Fruit fly (Drosophila melanogaster) whole organism, embryonic: ENCODE measurements around the gene NFAT.

Source experiments
- C15 ChIP-seq: fragments of 200-800 bp; sonication (Bioruptor generic); IDR thresholded peaks from 3 replicates; pipeline ENCODE4 v1.3.6; 2022; ENCODE audit warnings: missing biosample characterization, missing genetic modification characterization
- CG13287 ChIP-seq: fragments of 200-800 bp; sonication (Bioruptor generic); IDR thresholded peaks from 2 replicates; pipeline ENCODE4 v1.3.6; 2022; ENCODE audit warnings: missing biosample characterization, missing genetic modification characterization; ENCODE audit not compliant: partially characterized antibody
- CG13296 ChIP-seq: fragments of 200-800 bp; sonication (Bioruptor generic); optimal IDR thresholded peaks from 3 replicates; lab custom pipeline; 2018; ENCODE audit warnings: missing biosample characterization, mild to moderate bottlenecking, missing genetic modification characterization
- CG14965 ChIP-seq: fragments of 200-800 bp; sonication (Bioruptor generic); optimal IDR thresholded peaks from 2 replicates; lab custom pipeline; 2016; ENCODE audit warnings: missing biosample characterization, missing genetic modification characterization, borderline replicate concordance
- CG16815 ChIP-seq: fragments of 200-800 bp; sonication (Bioruptor generic); optimal IDR thresholded peaks from 3 replicates; lab custom pipeline; 2017; ENCODE audit warnings: missing biosample characterization, mild to moderate bottlenecking, missing genetic modification characterization
- CG17186 ChIP-seq: fragments of 200-800 bp; sonication (Bioruptor generic); optimal IDR thresholded peaks from 3 replicates; lab custom pipeline; 2017; ENCODE audit warnings: missing biosample characterization, missing genetic modification reagents, missing genetic modification characterization
- CG17385 ChIP-seq: fragments of 200-800 bp; sonication (Bioruptor generic); optimal IDR thresholded peaks from 3 replicates; lab custom pipeline; 2018; ENCODE audit warnings: missing biosample characterization, mild to moderate bottlenecking, missing genetic modification characterization
- CG1792 ChIP-seq: fragments of 200-800 bp; sonication (Bioruptor generic); optimal IDR thresholded peaks from 2 replicates; lab custom pipeline; 2016; ENCODE audit warnings: missing biosample characterization, missing genetic modification characterization
- CG30431 ChIP-seq: fragments of 200-800 bp; sonication (Bioruptor generic); optimal IDR thresholded peaks from 2 replicates; lab custom pipeline; 2017; ENCODE audit warnings: missing biosample characterization, missing genetic modification characterization
- CG31224 ChIP-seq: fragments of 200-800 bp; sonication (Bioruptor generic); IDR thresholded peaks from 2 replicates; pipeline ENCODE4 v1.3.6; 2022; ENCODE audit warnings: missing biosample characterization, missing genetic modification characterization
- CG32772 ChIP-seq: fragments of 200-800 bp; sonication (Bioruptor generic); IDR thresholded peaks from 2 replicates; pipeline ENCODE4 v1.3.6; 2022; ENCODE audit warnings: missing biosample characterization, missing genetic modification characterization
- CG5245 ChIP-seq: fragments of 200-800 bp; sonication (Bioruptor generic); optimal IDR thresholded peaks from 3 replicates; lab custom pipeline; 2016; ENCODE audit warnings: missing biosample characterization, missing genetic modification characterization
- CG6175 ChIP-seq: fragments of 200-800 bp; sonication (Bioruptor generic); IDR thresholded peaks from 3 replicates; pipeline ENCODE4 v1.3.6; 2022; ENCODE audit warnings: missing biosample characterization, missing genetic modification characterization
- CG6254 ChIP-seq: fragments of 200-800 bp; sonication (Bioruptor generic); optimal IDR thresholded peaks from 3 replicates; lab custom pipeline; 2017; ENCODE audit warnings: mild to moderate bottlenecking, missing biosample characterization, missing genetic modification reagents, missing genetic modification characterization
- CG6854 ChIP-seq: fragments of 200-800 bp; sonication (Bioruptor generic); optimal IDR thresholded peaks from 3 replicates; lab custom pipeline; 2017; ENCODE audit warnings: missing biosample characterization, mild to moderate bottlenecking, missing genetic modification characterization
- CG8290 ChIP-seq, 3 experiments: fragments of 200-800 bp; sonication (Bioruptor generic); optimal IDR thresholded peaks; 2 replicates each; lab custom pipeline; 2016 to 2019; ENCODE audit warnings: missing biosample characterization in 3 of 3, missing genetic modification characterization in 3 of 3, mild to moderate bottlenecking in 2 of 3, moderate library complexity in 1 of 3
- Doc3 ChIP-seq: fragments of 200-800 bp; sonication (Bioruptor generic); IDR thresholded peaks from 3 replicates; pipeline ENCODE4 v1.3.6; 2022; ENCODE audit warnings: missing biosample characterization, missing genetic modification characterization; ENCODE audit not compliant: partially characterized antibody
- Fer3 ChIP-seq: fragments of 200-800 bp; sonication (Bioruptor generic); optimal IDR thresholded peaks from 2 replicates; lab custom pipeline; 2018; ENCODE audit warnings: missing biosample characterization, mild to moderate bottlenecking, missing genetic modification characterization, moderate library complexity
- Gug ChIP-seq: fragments of 200-800 bp; sonication (Bioruptor generic); IDR thresholded peaks from 4 replicates; pipeline ENCODE4 v1.3.6; 2022; ENCODE audit warnings: missing biosample characterization, missing genetic modification characterization
- HHEX ChIP-seq: fragments of 200-800 bp; sonication (Bioruptor generic); optimal IDR thresholded peaks from 3 replicates; lab custom pipeline; 2017; ENCODE audit warnings: missing biosample characterization, mild to moderate bottlenecking, missing genetic modification characterization, missing genetic modification reagents
- HmgZ ChIP-seq: fragments of 200-800 bp; sonication (Bioruptor generic); optimal IDR thresholded peaks from 2 replicates; lab custom pipeline; 2018; ENCODE audit warnings: missing biosample characterization, mild to moderate bottlenecking, missing genetic modification characterization
- Hr78 ChIP-seq, 2 experiments: fragments of 200-800 bp in 1 of 2; fragments of >200 bp in 1 of 2; sonication (Bioruptor generic) in 1 of 2; optimal IDR thresholded peaks; 2 replicates each; lab custom pipeline; 2017 to 2019; ENCODE audit warnings: missing biosample characterization in 2 of 2, missing genetic modification characterization in 2 of 2, mild to moderate bottlenecking in 1 of 2, moderate library complexity in 1 of 2
- Med ChIP-seq: fragments of 200-800 bp; sonication (Bioruptor generic); peaks from one replicate; lab custom pipeline; 2016; ENCODE audit warnings: missing biosample characterization, missing genetic modification characterization, mild to moderate bottlenecking, inconsistent platforms, moderate library complexity
- Oli ChIP-seq: fragments of 200-800 bp; sonication (Bioruptor generic); optimal IDR thresholded peaks from 2 replicates; lab custom pipeline; 2018; ENCODE audit warnings: missing biosample characterization, mild to moderate bottlenecking, missing genetic modification characterization, moderate library complexity
- Spps ChIP-seq: fragments of 200-800 bp; sonication (Bioruptor generic); optimal IDR thresholded peaks from 2 replicates; lab custom pipeline; 2018; ENCODE audit warnings: missing biosample characterization, mild to moderate bottlenecking, missing genetic modification characterization
- TFAM ChIP-seq: fragments of 200-800 bp; sonication (Bioruptor generic); optimal IDR thresholded peaks from 2 replicates; lab custom pipeline; 2017; ENCODE audit warnings: missing biosample characterization, missing genetic modification characterization, inconsistent platforms
- Trl ChIP-seq, 3 experiments: fragments of >200 bp in 2 of 3; fragments of 200-800 bp in 1 of 3; sonication (Bioruptor generic) in 1 of 3; optimal IDR thresholded peaks; 2 replicates in 1 of 3; 3 replicates in 2 of 3; lab custom pipeline; 2016 to 2017; ENCODE audit warnings: missing biosample characterization in 1 of 3, missing genetic modification characterization in 1 of 3
- bsh ChIP-seq, 2 experiments: fragments of 200-800 bp; sonication (Bioruptor generic); optimal IDR thresholded peaks; 2 replicates each; lab custom pipeline; 2017 to 2018; ENCODE audit warnings: mild to moderate bottlenecking in 2 of 2, missing biosample characterization in 2 of 2, missing genetic modification characterization in 2 of 2, moderate library complexity in 1 of 2
- cas ChIP-seq: fragments of 200-800 bp; sonication (Bioruptor generic); IDR thresholded peaks from 2 replicates; pipeline ENCODE4 v1.3.6; 2022; ENCODE audit warnings: missing biosample characterization, missing genetic modification characterization
- disco-r ChIP-seq: fragments of 200-800 bp; sonication (Bioruptor generic); optimal IDR thresholded peaks from 2 replicates; lab custom pipeline; 2016; ENCODE audit warnings: missing biosample characterization, missing genetic modification characterization
- dpn ChIP-seq, 2 experiments: fragments of 200-800 bp; sonication (Bioruptor generic); optimal IDR thresholded peaks; 3 replicates each; lab custom pipeline; 2016; ENCODE audit warnings: missing biosample characterization in 2 of 2, missing genetic modification characterization in 2 of 2
- gt ChIP-seq: fragments of 200-800 bp; sonication (Bioruptor generic); IDR thresholded peaks from 2 replicates; pipeline ENCODE4 v1.3.6; 2022; ENCODE audit warnings: missing biosample characterization, missing genetic modification characterization
- hb ChIP-seq: fragments of 200-800 bp; sonication (Bioruptor generic); IDR thresholded peaks from 3 replicates; pipeline ENCODE4 v1.3.6; 2022; ENCODE audit warnings: missing biosample characterization, missing genetic modification characterization; ENCODE audit not compliant: partially characterized antibody
- mirr ChIP-seq: fragments of 200-800 bp; sonication (Bioruptor generic); optimal IDR thresholded peaks from 3 replicates; lab custom pipeline; 2018; ENCODE audit warnings: missing biosample characterization, mild to moderate bottlenecking, missing genetic modification characterization
- nerfin-2 ChIP-seq: fragments of 200-800 bp; sonication (Bioruptor generic); IDR thresholded peaks from 2 replicates; pipeline ENCODE4 v1.3.6; 2022; ENCODE audit warnings: missing biosample characterization, missing genetic modification characterization; ENCODE audit not compliant: partially characterized antibody
- org-1 ChIP-seq: fragments of 200-800 bp; sonication (Bioruptor generic); optimal IDR thresholded peaks from 2 replicates; lab custom pipeline; 2017; ENCODE audit warnings: missing biosample characterization, missing genetic modification characterization
- schlank ChIP-seq: fragments of 200-800 bp; sonication (Bioruptor generic); optimal IDR thresholded peaks from 2 replicates; lab custom pipeline; 2018; ENCODE audit warnings: missing biosample characterization, mild to moderate bottlenecking, missing genetic modification characterization
- sens-2 ChIP-seq: fragments of 200-800 bp; sonication (Bioruptor generic); IDR thresholded peaks from 2 replicates; pipeline ENCODE4 v1.3.6; 2022; ENCODE audit warnings: missing biosample characterization, missing genetic modification characterization
- shn ChIP-seq: fragments of 200-800 bp; sonication (Bioruptor generic); optimal IDR thresholded peaks from 3 replicates; lab custom pipeline; 2016; ENCODE audit warnings: missing biosample characterization, missing genetic modification characterization
- tin ChIP-seq: fragments of 200-800 bp; sonication (Bioruptor generic); optimal IDR thresholded peaks from 3 replicates; lab custom pipeline; 2016; ENCODE audit warnings: missing biosample characterization, missing genetic modification characterization
- twi ChIP-seq: fragments of 200-800 bp; optimal IDR thresholded peaks from 2 replicates; lab custom pipeline; 2019; ENCODE audit warnings: missing biosample characterization, mild to moderate bottlenecking, missing genetic modification characterization, moderate library complexity
- wdn ChIP-seq: fragments of 200-800 bp; sonication (Bioruptor generic); IDR thresholded peaks from 2 replicates; pipeline ENCODE4 v1.3.6; 2022; ENCODE audit warnings: missing biosample characterization, missing genetic modification characterization
- wor ChIP-seq: fragments of 200-800 bp; sonication (Bioruptor generic); IDR thresholded peaks from 2 replicates; pipeline ENCODE4 v1.3.6; 2022; ENCODE audit warnings: missing biosample characterization, missing genetic modification characterization
- zen ChIP-seq: fragments of 200-800 bp; sonication (Bioruptor generic); optimal IDR thresholded peaks from 3 replicates; lab custom pipeline; 2018; ENCODE audit warnings: missing biosample characterization, mild to moderate bottlenecking, missing genetic modification characterization, moderate library complexity
- zen2 ChIP-seq: fragments of 200-800 bp; sonication (Bioruptor generic); IDR thresholded peaks from 3 replicates; pipeline ENCODE4 v1.3.6; 2022; ENCODE audit warnings: missing biosample characterization, missing genetic modification characterization; ENCODE audit not compliant: partially characterized antibody
- zf30C ChIP-seq: fragments of 200-800 bp; sonication (Bioruptor generic); optimal IDR thresholded peaks from 3 replicates; lab custom pipeline; 2018; ENCODE audit warnings: missing biosample characterization, mild to moderate bottlenecking, missing genetic modification characterization
- zfh2 ChIP-seq: fragments of 200-800 bp; sonication (Bioruptor generic); optimal IDR thresholded peaks from 2 replicates; lab custom pipeline; 2016; ENCODE audit warnings: missing biosample characterization, missing genetic modification characterization

Gene NFAT

DNA sequence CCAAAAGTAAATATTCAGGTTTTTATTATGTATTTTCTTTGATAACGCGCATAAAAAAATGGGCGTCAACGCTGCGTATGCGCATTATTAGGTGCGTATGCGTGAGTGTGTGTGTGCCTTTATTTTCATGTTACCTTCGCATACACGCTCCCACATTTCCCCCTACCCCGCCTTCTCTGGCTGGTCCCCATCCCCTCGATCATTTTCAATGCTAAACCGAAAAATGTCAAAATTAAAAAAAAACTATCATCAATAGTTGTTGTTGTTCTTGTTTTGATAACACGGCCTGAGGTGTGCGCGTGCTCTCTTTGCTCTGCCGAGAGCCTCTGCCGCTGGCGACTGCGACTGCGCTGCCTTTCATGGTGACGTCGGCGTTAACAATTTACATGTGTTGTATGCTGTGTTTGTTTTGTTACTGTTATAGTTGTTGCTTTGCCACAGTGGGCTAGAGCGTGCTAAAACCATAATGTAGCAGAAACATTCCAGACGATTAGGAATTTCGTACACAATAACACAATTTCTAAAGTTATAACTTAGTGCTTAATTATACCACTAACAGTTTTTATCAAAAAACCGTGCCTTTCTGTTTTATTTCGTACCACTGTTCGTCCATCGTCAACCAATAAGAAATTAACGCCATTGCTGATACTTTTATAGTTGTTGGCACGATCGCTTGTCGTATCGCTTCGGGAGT lies 15.6 kb downstream of the NFAT start (continued):
- TF ChIP-seq Oli (tag; lab: Kevin White, UChicago) (peak; percentile 99), Doc3 (GFP tag; lab: Robert Waterston, UW) (no peak), Hr78 (GFP tag; optimal IDR thresholded peaks at IDR 0.05; lab: Kevin White, UChicago) (peak in 1 of 2 experiments; percentile 91), HHEX (peak; percentile 99), CG14965 (GFP tag; lab: Kevin White, UChicago) (peak; percentile 91), CG30431 (peak; percentile 97), dpn (GFP tag; optimal IDR thresholded peaks at IDR 0.05; lab: Kevin White, UChicago) (peak; percentile 99), CG1792 (GFP tag; lab: Kevin White, UChicago) (peak; percentile 98), Med (GFP tag; lab: Kevin White, UChicago) (peak; percentile 100), wdn (GFP tag; lab: Robert Waterston, UW) (peak; percentile 98), Gug (GFP tag; lab: Robert Waterston, UW) (peak; percentile 98), Trl (optimal IDR thresholded peaks at IDR 0.05; lab: Kevin White, UChicago) (peak in 1 of 2 experiments; percentile 61), Trl (GFP tag; optimal IDR thresholded peaks at IDR 0.05; lab: Kevin White, UChicago) (peak; percentile 99), org-1 (GFP tag; lab: Kevin White, UChicago) (peak; percentile 99), CG5245 (GFP tag; lab: Kevin White, UChicago) (peak; percentile 98), mirr (GFP tag; lab: Kevin White, UChicago) (peak; percentile 99), cas (GFP tag; lab: Robert Waterston, UW) (peak; percentile 97), twi (tag; lab: Kevin White, UChicago) (peak; percentile 96), CG13287 (GFP tag; lab: Robert Waterston, UW) (peak; percentile 68), hb (GFP tag; lab: Robert Waterston, UW) (peak; percentile 78; the same call in 1 of the 3 replicates), wor (peak; percentile 98), CG31224 (GFP tag; lab: Robert Waterston, UW) (peak; percentile 96), CG8290 (GFP tag; optimal IDR thresholded peaks at IDR 0.05; lab: Kevin White, UChicago) (peak; percentile 98), CG8290 (tag; optimal IDR thresholded peaks at IDR 0.05; lab: Kevin White, UChicago) (peak; percentile 91 to 99), CG32772 (peak; percentile 99), CG17385 (GFP tag; lab: Kevin White, UChicago) (peak; percentile 98), schlank (tag; lab: Kevin White, UChicago) (peak; percentile 96), zf30C (GFP tag; lab: Kevin White, UChicago) (no peak), Fer3 (peak; percentile 99), CG6254 (GFP tag; lab: Kevin White, UChicago) (peak; percentile 97), sens-2 (GFP tag; lab: Robert Waterston, UW) (peak; percentile 98), C15 (GFP tag; lab: Robert Waterston, UW) (peak; percentile 98), CG16815 (GFP tag; lab: Kevin White, UChicago) (peak; percentile 94), tin (GFP tag; lab: Kevin White, UChicago) (peak; percentile 99), zfh2 (GFP tag; lab: Kevin White, UChicago) (peak; percentile 98), zen2 (GFP tag; lab: Robert Waterston, UW) (no peak), HmgZ (tag; lab: Kevin White, UChicago) (peak; percentile 99), CG13296 (GFP tag; lab: Kevin White, UChicago) (peak; percentile 99), nerfin-2 (GFP tag; lab: Robert Waterston, UW) (peak; percentile 82), shn (GFP tag; lab: Kevin White, UChicago) (peak; percentile 98), CG6854 (GFP tag; lab: Kevin White, UChicago) (peak; percentile 98), Spps (tag; lab: Kevin White, UChicago) (peak; percentile 97), gt (GFP tag; lab: Robert Waterston, UW) (peak; percentile 96), disco-r (GFP tag; lab: Kevin White, UChicago) (peak; percentile 98), zen (tag; lab: Kevin White, UChicago) (peak; percentile 95), bsh (GFP tag; optimal IDR thresholded peaks at IDR 0.05; lab: Kevin White, UChicago) (peak; percentile 94 to 99), TFAM (GFP tag; lab: Kevin White, UChicago) (peak; percentile 93), CG17186 (GFP tag; lab: Kevin White, UChicago) (peak; percentile 95), CG6175 (peak; percentile 97)
